Worm (Caenorhabditis elegans) whole organism, L4 larva: ENCODE measurements around the gene Y41C4A.32.

Experiments
- T26A8.4 ChIP-seq: fragments of 200-800 bp; sonication (Bioruptor generic); IDR thresholded peaks from 2 replicates; pipeline ENCODE4 v1.3.6; 2022; ENCODE audit warnings: missing genetic modification characterization, missing compliant biosample characterization
- Y75B8A.6 ChIP-seq: fragments of 200-800 bp; sonication (Bioruptor generic); IDR thresholded peaks from 2 replicates; pipeline ENCODE4 v1.3.6; 2022; ENCODE audit warnings: missing genetic modification reagents, missing genetic modification characterization, missing compliant biosample characterization
- aha-1 ChIP-seq: fragments of 150-350 bp; peaks from one replicate; lab custom pipeline; 2014; ENCODE audit warnings: missing biosample characterization, missing genetic modification characterization
- arid-1 ChIP-seq: fragments of 200-800 bp; sonication (Bioruptor generic); conservative IDR thresholded peaks from 2 replicates; pipeline ENCODE4 v1.3.6; 2022; ENCODE audit warnings: missing genetic modification reagents, missing genetic modification characterization, missing compliant biosample characterization
- attf-4 ChIP-seq: sonication (generic microtip); optimal IDR thresholded peaks from 3 replicates; lab custom pipeline; 2017; ENCODE audit warnings: missing biosample characterization, missing genetic modification characterization
- ceh-20 ChIP-seq: fragments of 200-800 bp; sonication (Bioruptor generic); IDR thresholded peaks from 2 replicates; pipeline ENCODE4 v1.3.6; 2022; ENCODE audit warnings: missing genetic modification reagents, missing genetic modification characterization, missing compliant biosample characterization
- ctbp-1 ChIP-seq: fragments of 200-800 bp; sonication (Bioruptor generic); IDR thresholded peaks from 2 replicates; pipeline ENCODE4 v1.3.6; 2022; ENCODE audit warnings: missing genetic modification reagents, missing genetic modification characterization, missing compliant biosample characterization
- daf-8 ChIP-seq: fragments of 200-800 bp; sonication (Bioruptor generic); IDR thresholded peaks from 2 replicates; pipeline ENCODE4 v1.3.6; 2022; ENCODE audit warnings: missing genetic modification characterization, missing compliant biosample characterization
- dmd-9 ChIP-seq: fragments of 200-800 bp; sonication (Bioruptor generic); IDR thresholded peaks from 2 replicates; pipeline ENCODE4 v1.3.6; 2022; ENCODE audit warnings: missing genetic modification reagents, missing genetic modification characterization, missing compliant biosample characterization
- dpl-1 ChIP-seq: fragments of 150-350 bp; optimal IDR thresholded peaks from 2 replicates; lab custom pipeline; 2014; ENCODE audit warnings: missing biosample characterization, missing genetic modification reagents, missing genetic modification characterization
- dve-1 ChIP-seq: sonication (generic microtip); optimal IDR thresholded peaks from 2 replicates; lab custom pipeline; 2017; ENCODE audit warnings: antibody characterized with exemption, mild to moderate bottlenecking, missing genetic modification characterization, missing compliant biosample characterization; ENCODE audit not compliant: insufficient read depth
- fkh-10 ChIP-seq: fragments of 150-350 bp; optimal IDR thresholded peaks from 2 replicates; lab custom pipeline; 2014; ENCODE audit warnings: missing biosample characterization, missing genetic modification reagents, missing genetic modification characterization
- hif-1 ChIP-seq, 2 experiments: sonication (generic microtip); optimal IDR thresholded peaks; 2 replicates each; lab custom pipeline; 2016 to 2017; ENCODE audit warnings: missing compliant biosample characterization in 2 of 2, missing genetic modification characterization in 2 of 2, missing genetic modification reagents in 2 of 2, missing genotype in 2 of 2, mild to moderate bottlenecking in 1 of 2
- hlh-11 ChIP-seq: fragments of 200-800 bp; sonication (Bioruptor generic); optimal IDR thresholded peaks from 2 replicates; lab custom pipeline; 2018; ENCODE audit warnings: mild to moderate bottlenecking, missing genetic modification characterization, missing compliant biosample characterization
- hlh-30 ChIP-seq: sonication (generic microtip); optimal IDR thresholded peaks from 2 replicates; lab custom pipeline; 2017; ENCODE audit warnings: antibody characterized with exemption, mild to moderate bottlenecking, missing genetic modification characterization, missing compliant biosample characterization; ENCODE audit not compliant: insufficient read depth
- lin-1 ChIP-seq: fragments of 200-800 bp; sonication (Bioruptor generic); IDR thresholded peaks from 2 replicates; pipeline ENCODE4 v1.3.6; 2022; ENCODE audit warnings: missing genetic modification reagents, missing genetic modification characterization, missing compliant biosample characterization
- lin-13 ChIP-seq: fragments of 150-350 bp; optimal IDR thresholded peaks from 2 replicates; lab custom pipeline; 2014; ENCODE audit warnings: missing biosample characterization, missing genetic modification reagents, missing genetic modification characterization
- lin-29 ChIP-seq: fragments of 200-800 bp; sonication (Bioruptor generic); IDR thresholded peaks from 2 replicates; pipeline ENCODE4 v1.3.6; 2022; ENCODE audit warnings: missing genetic modification reagents, missing genetic modification characterization, missing compliant biosample characterization
- lin-38 ChIP-seq: fragments of 200-800 bp; sonication (Bioruptor generic); IDR thresholded peaks from 2 replicates; pipeline ENCODE4 v1.3.6; 2022; ENCODE audit warnings: missing genetic modification reagents, missing genetic modification characterization, missing compliant biosample characterization
- lir-3 ChIP-seq: sonication (generic microtip); optimal IDR thresholded peaks from 2 replicates; lab custom pipeline; 2016; ENCODE audit warnings: mild to moderate bottlenecking, missing genetic modification characterization, missing compliant biosample characterization
- lsy-2 ChIP-seq, 2 experiments: fragments of 150-350 bp in 1 of 2; sonication (generic microtip) in 1 of 2; optimal IDR thresholded peaks; 2 replicates each; lab custom pipeline; 2014 to 2017; ENCODE audit warnings: missing biosample characterization in 2 of 2, missing genetic modification characterization in 2 of 2
- madf-9 ChIP-seq: fragments of 200-800 bp; sonication (Bioruptor generic); conservative IDR thresholded peaks from 2 replicates; pipeline ENCODE4 v1.3.6; 2022; ENCODE audit warnings: missing genetic modification reagents, missing genetic modification characterization, missing compliant biosample characterization
- mep-1 ChIP-seq: fragments of 150-350 bp; sonication (generic microtip); optimal IDR thresholded peaks from 3 replicates; lab custom pipeline; 2014; ENCODE audit warnings: missing biosample characterization, missing genetic modification characterization
- mes-2 ChIP-seq: sonication (generic microtip); optimal IDR thresholded peaks from 2 replicates; lab custom pipeline; 2016; ENCODE audit warnings: missing genotype, mild to moderate bottlenecking, missing genetic modification characterization, missing compliant biosample characterization; ENCODE audit not compliant: poor library complexity, severe bottlenecking
- nhr-102 ChIP-seq: sonication (generic microtip); optimal IDR thresholded peaks from 2 replicates; lab custom pipeline; 2016; ENCODE audit warnings: mild to moderate bottlenecking, missing genetic modification characterization, moderate library complexity, missing compliant biosample characterization
- nhr-237 ChIP-seq: sonication (generic microtip); optimal IDR thresholded peaks from 2 replicates; lab custom pipeline; 2017; ENCODE audit warnings: missing biosample characterization, missing genetic modification characterization
- nhr-25 ChIP-seq: sonication (generic microtip); optimal IDR thresholded peaks from 2 replicates; lab custom pipeline; 2017; ENCODE audit warnings: missing genetic modification characterization, mild to moderate bottlenecking, missing compliant biosample characterization, antibody characterized with exemption, moderate library complexity, borderline replicate concordance; ENCODE audit not compliant: insufficient read depth
- nhr-41 ChIP-seq: fragments of 200-800 bp; sonication (Bioruptor generic); IDR thresholded peaks from 2 replicates; pipeline ENCODE4 v1.3.6; 2022; ENCODE audit warnings: missing genetic modification reagents, missing genetic modification characterization, missing compliant biosample characterization
- nhr-6 ChIP-seq: fragments of 150-350 bp; optimal IDR thresholded peaks from 2 replicates; lab custom pipeline; 2014; ENCODE audit warnings: missing biosample characterization, missing genetic modification characterization
- pha-4 ChIP-seq, 2 experiments: fragments of 150-350 bp in 1 of 2; fragments of 200-800 bp in 1 of 2; sonication (Bioruptor generic) in 1 of 2; IDR thresholded peaks in 1 of 2; optimal IDR thresholded peaks in 1 of 2; 2 replicates each; pipeline versions ENCODE4 v1.3.6 to Lab custom; 2014 to 2022; ENCODE audit warnings: missing genetic modification characterization in 2 of 2, missing genetic modification reagents in 2 of 2, missing biosample characterization in 1 of 2, missing compliant biosample characterization in 1 of 2
- rbr-2 ChIP-seq: sonication (generic microtip); optimal IDR thresholded peaks from 2 replicates; lab custom pipeline; 2016; ENCODE audit warnings: missing genotype, missing genetic modification characterization, missing compliant biosample characterization
- sdz-12 ChIP-seq: fragments of 200-800 bp; sonication (Bioruptor generic); optimal IDR thresholded peaks from 2 replicates; lab custom pipeline; 2018; ENCODE audit warnings: mild to moderate bottlenecking, missing genetic modification characterization, missing compliant biosample characterization
- snpc-1.2 ChIP-seq: fragments of 200-800 bp; sonication (Bioruptor generic); IDR thresholded peaks from 2 replicates; pipeline ENCODE4 v1.3.6; 2022; ENCODE audit warnings: missing genetic modification reagents, missing genetic modification characterization, missing compliant biosample characterization
- spr-1 ChIP-seq: sonication (generic microtip); optimal IDR thresholded peaks from 2 replicates; lab custom pipeline; 2016; ENCODE audit warnings: mild to moderate bottlenecking, missing genetic modification characterization, missing compliant biosample characterization
- spr-3 ChIP-seq: fragments of 200-800 bp; sonication (Bioruptor generic); optimal IDR thresholded peaks from 2 replicates; lab custom pipeline; 2018; ENCODE audit warnings: mild to moderate bottlenecking, missing genetic modification characterization, missing compliant biosample characterization
- unc-130 ChIP-seq: sonication (generic microtip); optimal IDR thresholded peaks from 2 replicates; lab custom pipeline; 2016; ENCODE audit warnings: missing genetic modification reagents, missing genetic modification characterization, missing compliant biosample characterization
- vab-7 ChIP-seq: fragments of 200-800 bp; sonication (Bioruptor generic); IDR thresholded peaks from 2 replicates; pipeline ENCODE4 v1.3.6; 2022; ENCODE audit warnings: missing genetic modification reagents, missing genetic modification characterization, missing compliant biosample characterization
- zfp-3 ChIP-seq: fragments of 200-800 bp; sonication (Bioruptor generic); conservative IDR thresholded peaks from 2 replicates; pipeline ENCODE4 v1.3.6; 2022; ENCODE audit warnings: missing genetic modification reagents, missing genetic modification characterization, missing compliant biosample characterization
- zip-11 ChIP-seq: fragments of 200-800 bp; sonication (Bioruptor generic); IDR thresholded peaks from 2 replicates; pipeline ENCODE4 v1.3.6; 2022; ENCODE audit warnings: missing genetic modification characterization, missing compliant biosample characterization
- ztf-11 ChIP-seq: fragments of 150-350 bp; optimal IDR thresholded peaks from 2 replicates; lab custom pipeline; 2014; ENCODE audit warnings: missing biosample characterization, missing genetic modification characterization
- ztf-7 ChIP-seq: fragments of 150-350 bp; optimal IDR thresholded peaks from 2 replicates; lab custom pipeline; 2014; ENCODE audit warnings: missing biosample characterization, missing genetic modification characterization

The Y41C4A.32 gene

DNA sequence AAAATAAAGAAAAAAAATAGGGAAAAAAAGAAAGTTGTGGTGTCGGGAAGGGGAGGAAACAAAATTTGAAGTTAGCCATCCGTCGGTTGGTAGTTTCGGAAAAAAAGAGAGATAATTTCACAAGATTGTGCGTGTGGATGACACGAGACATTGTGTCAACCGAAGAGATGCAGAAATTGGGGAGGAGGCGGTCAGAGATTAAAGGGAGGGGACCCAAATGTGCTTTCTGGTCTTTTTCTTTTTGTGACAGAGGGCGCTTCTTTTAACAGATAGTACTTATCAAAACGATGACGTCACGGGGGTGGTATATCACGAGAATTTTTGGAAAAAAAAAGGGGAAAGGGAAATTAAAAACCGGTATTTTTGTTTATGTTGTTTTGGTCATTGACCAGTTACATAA, 17.0 kb downstream of the Y41C4A.32 start (continued):
- 0 out of 2 replicates have a peak, but pooled peaks have one; percentile 36 for TF ChIP-seq ctbp-1 (GFP tag; lab: Robert Waterston, UW)
- peak; percentile 62; the same call in 1 of the 2 replicates for TF ChIP-seq ceh-20 (GFP tag; lab: Robert Waterston, UW)
- no peak for TF ChIP-seq zfp-3 (GFP tag; lab: Robert Waterston, UW)
- no peak for TF ChIP-seq sdz-12 (GFP tag; lab: Kevin White, UChicago)
- peak; percentile 87 for TF ChIP-seq hlh-30 (tag; lab: Kevin White, UChicago)
- no peak for TF ChIP-seq nhr-41
- no peak for TF ChIP-seq daf-8 (GFP tag; lab: Robert Waterston, UW)
- peak; percentile 1 for TF ChIP-seq rbr-2 (tag; lab: Kevin White, UChicago)
- no peak for TF ChIP-seq madf-9 (GFP tag; lab: Robert Waterston, UW)

DNA sequence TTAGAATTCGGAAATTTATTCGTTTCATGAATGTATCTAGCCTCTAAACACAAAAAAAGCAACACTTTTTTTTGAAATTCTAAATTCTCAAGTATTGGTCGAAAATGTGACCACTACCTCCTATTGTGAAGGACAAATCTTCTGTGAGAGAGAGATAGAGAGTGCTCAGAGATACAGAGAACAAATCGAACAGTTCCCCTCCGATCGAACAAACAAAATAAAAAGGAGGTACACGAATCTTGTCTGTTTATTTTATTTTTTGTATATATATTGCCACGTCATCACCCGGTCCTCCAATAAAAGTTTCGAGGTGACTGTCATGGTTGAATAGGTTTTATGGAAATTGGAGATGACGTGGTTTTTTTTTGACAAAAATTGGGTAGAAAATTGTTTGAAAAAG, 19.4 kb downstream of the Y41C4A.32 start:
- no peak for TF ChIP-seq nhr-25
- no peak for TF ChIP-seq pha-4 (GFP tag; IDR thresholded peaks at IDR 0.05; lab: Robert Waterston, UW)
- peak; percentile 71 for TF ChIP-seq pha-4 (tag; optimal IDR thresholded peaks at IDR 0.05; lab: Kevin White, UChicago)
- TF ChIP-seq aha-1 = peak; percentile 46
- TF ChIP-seq dpl-1 (GFP tag; lab: Kevin White, UChicago) = peak; percentile 3
- TF ChIP-seq, all 104 proteins: peak for 3

DNA sequence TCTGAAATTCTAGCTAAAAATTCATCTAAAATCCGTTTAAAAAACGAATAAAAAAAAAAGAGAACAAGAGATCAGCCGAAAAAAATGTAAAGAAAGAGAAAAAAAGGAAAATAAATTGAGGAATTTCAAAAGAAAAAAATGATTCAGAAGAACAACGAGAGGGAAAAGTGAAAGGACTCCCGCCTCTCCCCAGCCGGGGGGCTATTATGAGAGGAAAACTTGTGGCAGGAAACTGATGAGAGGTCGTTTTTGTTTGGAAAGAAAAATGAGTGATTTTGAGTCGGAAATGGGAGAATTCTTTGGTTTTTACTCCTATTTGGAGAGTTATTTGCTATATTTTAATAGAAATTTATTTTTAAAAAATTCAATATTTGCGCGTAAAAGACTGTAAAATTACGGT, 20.7 kb downstream of the Y41C4A.32 start:
- TF ChIP-seq snpc-1.2 (GFP tag; lab: Robert Waterston, UW) (no peak), Y75B8A.6 (GFP tag; lab: Robert Waterston, UW) (no peak), arid-1 (no peak), nhr-237 (tag; lab: Kevin White, UChicago) (no peak), zfp-3 (GFP tag; lab: Robert Waterston, UW) (no peak), T26A8.4 (GFP tag; lab: Robert Waterston, UW) (no peak), vab-7 (GFP tag; lab: Robert Waterston, UW) (no peak), zip-11 (no peak), attf-4 (no peak), lin-29 (GFP tag; lab: Robert Waterston, UW) (no peak), ztf-7 (tag; lab: Kevin White, UChicago) (no peak), hlh-30 (tag; lab: Kevin White, UChicago) (no peak), hlh-11 (tag; lab: Kevin White, UChicago) (no peak)
- TF ChIP-seq, all 104 proteins: peak for 0

DNA sequence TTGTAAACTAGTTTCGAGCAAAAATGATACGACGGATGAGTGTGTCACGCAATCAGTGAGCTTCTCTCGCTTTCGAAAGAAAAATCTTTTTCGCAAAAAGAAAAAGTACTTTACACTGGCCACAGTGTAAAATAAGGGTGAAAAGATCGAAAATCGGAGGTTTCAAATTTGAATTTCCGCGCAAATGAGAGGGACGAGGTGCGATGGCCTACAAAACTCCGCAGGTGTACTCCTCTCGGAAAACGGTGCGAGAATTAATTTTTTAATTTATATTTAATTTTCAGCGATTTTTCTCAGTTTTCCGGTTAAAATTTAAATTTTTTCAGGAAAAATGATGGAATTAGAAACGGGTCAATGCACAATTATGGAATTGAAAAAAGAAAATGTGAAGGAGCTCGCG, 25.2 kb downstream of the Y41C4A.32 start, which contains the start of gene mrt-2:
TSS of gene mrt-2 (plus strand) at position 49 of the 400 bp plus-strand sequence.
- TF ChIP-seq unc-130 (GFP tag; lab: Kevin White, UChicago) (peak; percentile 75), lsy-2 (tag; optimal IDR thresholded peaks at IDR 0.05; lab: Kevin White, UChicago) (peak in 1 of 2 experiments; percentile 83), spr-1 (peak; percentile 27), nhr-102 (tag; lab: Kevin White, UChicago) (peak; percentile 49), hlh-11 (tag; lab: Kevin White, UChicago) (no peak), lir-3 (tag; lab: Kevin White, UChicago) (no peak), nhr-6 (tag; lab: Kevin White, UChicago) (peak; percentile 70), nhr-25 (peak; percentile 16), nhr-237 (tag; lab: Kevin White, UChicago) (no peak), fkh-10 (GFP tag; lab: Kevin White, UChicago) (no peak), T26A8.4 (GFP tag; lab: Robert Waterston, UW) (0 out of 2 replicates have a peak, but pooled peaks have one; percentile 48), sdz-12 (GFP tag; lab: Kevin White, UChicago) (peak; percentile 4), spr-3 (GFP tag; lab: Kevin White, UChicago) (no peak), rbr-2 (tag; lab: Kevin White, UChicago) (peak; percentile 48), lin-13 (GFP tag; lab: Kevin White, UChicago) (peak; percentile 45), nhr-41 (no peak), lin-1 (GFP tag; lab: Robert Waterston, UW) (0 out of 2 replicates have a peak, but pooled peaks have one; percentile 18), lin-38 (GFP tag; lab: Robert Waterston, UW) (peak; percentile 70), arid-1 (0 out of 2 replicates have a peak, but pooled peaks have one; percentile 23), dmd-9 (GFP tag; lab: Robert Waterston, UW) (0 out of 2 replicates have a peak, but pooled peaks have one; percentile 39), ceh-20 (GFP tag; lab: Robert Waterston, UW) (0 out of 2 replicates have a peak, but pooled peaks have one; percentile 17), aha-1 (no peak), lin-29 (GFP tag; lab: Robert Waterston, UW) (no peak), mes-2 (tag; lab: Kevin White, UChicago) (peak; percentile 99), dve-1 (tag; lab: Kevin White, UChicago) (peak; percentile 64), hif-1 (tag; optimal IDR thresholded peaks at IDR 0.05; lab: Kevin White, UChicago) (peak in 1 of 2 experiments; percentile 93), ztf-7 (tag; lab: Kevin White, UChicago) (peak; percentile 16), ztf-11 (tag; lab: Kevin White, UChicago) (no peak), mep-1 (peak; percentile 76)
